3 fruit fly cellular contexts compared by ENCODE assay signal in the genomic region with DNA sequence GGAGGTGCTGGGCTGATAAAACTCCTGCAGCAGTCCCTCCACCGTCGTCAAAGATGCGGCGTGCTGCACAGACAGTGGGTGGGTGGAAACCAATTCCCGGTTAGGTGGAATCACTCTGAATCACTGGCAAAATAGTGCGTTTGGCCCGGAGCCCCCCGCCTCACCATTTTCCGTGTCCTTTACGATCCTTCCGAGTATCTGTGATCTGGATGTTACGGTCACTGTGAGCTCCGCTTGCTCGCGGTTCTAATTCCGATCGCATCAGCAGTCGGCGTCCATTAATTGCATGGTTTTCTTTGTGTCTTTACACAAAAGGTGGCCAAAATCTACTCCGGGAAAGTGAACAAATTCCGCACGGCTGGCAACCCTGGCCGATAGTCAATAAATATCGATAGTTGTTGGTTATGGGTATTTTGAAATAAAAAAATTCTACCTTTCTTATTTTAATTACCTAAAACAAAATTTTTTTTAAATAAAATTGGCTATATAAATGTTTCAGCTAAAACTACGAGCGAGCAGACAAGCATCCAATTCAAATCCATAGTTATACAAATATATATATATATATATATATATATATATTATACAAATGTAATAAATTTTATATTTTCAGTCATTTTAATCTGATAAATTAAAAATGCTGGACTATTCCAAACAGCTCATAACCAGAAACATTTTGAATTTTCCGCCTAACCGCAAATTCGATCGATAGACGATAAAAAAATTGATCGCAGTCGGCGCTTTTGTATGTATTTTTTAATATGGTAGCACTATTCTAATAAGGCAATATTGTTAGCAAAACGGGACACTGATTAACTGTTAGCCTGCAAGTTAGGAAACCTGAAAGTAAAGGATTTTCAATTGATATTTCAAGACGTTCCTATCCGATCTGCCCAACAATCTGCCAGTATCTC.
TF ChIP-seq lines count a peak whose summit lies in the region.

A gene (minus strand): TSS at position 350 of the 914 bp plus-strand sequence.
A gene (plus strand): TSS at position 755 of the 914 bp plus-strand sequence.

TF ChIP-seq in whole organism, adult, 20 proteins besides CTCF, POLR2A, EP300 and RAD21 (continued from another document):
- no peak for TF ChIP-seq cnc (optimal IDR thresholded peaks at IDR 0.05; lab: Kevin White, UChicago)
- peak; percentile 85 for TF ChIP-seq CG14711 (tag; optimal IDR thresholded peaks at IDR 0.05; lab: Kevin White, UChicago)
- TF ChIP-seq Hr96 (GFP tag; optimal IDR thresholded peaks at IDR 0.05; lab: Kevin White, UChicago), result no peak

TF ChIP-seq in whole organism, embryonic, 481 proteins besides CTCF, POLR2A, EP300 and RAD21 (continued from another document and continues in another):
- TF ChIP-seq CG4820 (GFP tag; optimal IDR thresholded peaks at IDR 0.05; lab: Kevin White, UChicago), result no peak
- TF ChIP-seq fu2 (GFP tag; optimal IDR thresholded peaks at IDR 0.05; lab: Kevin White, UChicago), result no peak
- TF ChIP-seq Hey (tag; optimal IDR thresholded peaks at IDR 0.05; lab: Kevin White, UChicago), result no peak
- TF ChIP-seq CG17912 (GFP tag; optimal IDR thresholded peaks at IDR 0.05; lab: Kevin White, UChicago), result no peak
- peak; percentile 31; the same call in 1 of the 2 replicates for TF ChIP-seq HLH3B (GFP tag; IDR thresholded peaks at IDR 0.05; lab: Robert Waterston, UW)
- no peak for TF ChIP-seq scrt (GFP tag; optimal IDR thresholded peaks at IDR 0.05; lab: Kevin White, UChicago)
- TF ChIP-seq org-1 (GFP tag; optimal IDR thresholded peaks at IDR 0.05; lab: Kevin White, UChicago), result no peak
- TF ChIP-seq Sin3A (optimal IDR thresholded peaks at IDR 0.05; lab: Kevin White, UChicago), result no peak
- no peak for TF ChIP-seq h (optimal IDR thresholded peaks at IDR 0.05; lab: Kevin White, UChicago)
- no peak for TF ChIP-seq disco-r (GFP tag; optimal IDR thresholded peaks at IDR 0.05; lab: Kevin White, UChicago)
- no peak for TF ChIP-seq CG6254 (GFP tag; optimal IDR thresholded peaks at IDR 0.05; lab: Kevin White, UChicago)
- peak; percentile 72 for TF ChIP-seq CG9932 (GFP tag; IDR thresholded peaks at IDR 0.05; lab: Robert Waterston, UW)
- no peak for TF ChIP-seq CG1024 (GFP tag; IDR thresholded peaks at IDR 0.05; lab: Robert Waterston, UW)
- TF ChIP-seq CG13624 (GFP tag; optimal IDR thresholded peaks at IDR 0.05; lab: Kevin White, UChicago), result no peak
- no peak for TF ChIP-seq ap (GFP tag; IDR thresholded peaks at IDR 0.05; lab: Robert Waterston, UW)
- no peak for TF ChIP-seq MTF-1 (GFP tag; optimal IDR thresholded peaks at IDR 0.05; lab: Kevin White, UChicago; ENCODE audit: borderline replicate concordance)
- no peak for TF ChIP-seq nau (GFP tag; optimal IDR thresholded peaks at IDR 0.05; lab: Kevin White, UChicago)
- no peak for TF ChIP-seq Hmx (GFP tag; optimal IDR thresholded peaks at IDR 0.05; lab: Kevin White, UChicago)
- TF ChIP-seq repo (GFP tag; optimal IDR thresholded peaks at IDR 0.05; lab: Kevin White, UChicago), result no peak
- TF ChIP-seq Ptx1 (GFP tag; IDR thresholded peaks at IDR 0.05; lab: Robert Waterston, UW), result no peak; the same call in 1 of the 2 replicates
- TF ChIP-seq CG3163 (GFP tag; optimal IDR thresholded peaks at IDR 0.05; lab: Kevin White, UChicago), result no peak
- no peak for TF ChIP-seq CG3726 (GFP tag; IDR thresholded peaks at IDR 0.05; lab: Robert Waterston, UW)
- TF ChIP-seq sob (GFP tag; IDR thresholded peaks at IDR 0.05; lab: Robert Waterston, UW), result 0 out of 2 replicates have a peak, but pooled peaks have one; percentile 43
- no peak for TF ChIP-seq Camta (GFP tag; optimal IDR thresholded peaks at IDR 0.05; lab: Kevin White, UChicago)
- no peak for TF ChIP-seq HmgZ (tag; optimal IDR thresholded peaks at IDR 0.05; lab: Kevin White, UChicago)
- no peak for TF ChIP-seq tgo (GFP tag; IDR thresholded peaks at IDR 0.05; lab: Robert Waterston, UW)
- peak; percentile 49; the same call in 1 of the 2 replicates for TF ChIP-seq inv (GFP tag; IDR thresholded peaks at IDR 0.05; lab: Robert Waterston, UW; ENCODE audit: partially characterized antibody)
- no peak for TF ChIP-seq Hr51 (GFP tag; optimal IDR thresholded peaks at IDR 0.05; lab: Kevin White, UChicago)
- no peak for TF ChIP-seq ara (GFP tag; IDR thresholded peaks at IDR 0.05; lab: Robert Waterston, UW)
- TF ChIP-seq CG2889 (GFP tag; IDR thresholded peaks at IDR 0.05; lab: Robert Waterston, UW), result no peak
- TF ChIP-seq Ada2b (GFP tag; IDR thresholded peaks at IDR 0.05; lab: Robert Waterston, UW), result peak; percentile 39
- TF ChIP-seq Gug (GFP tag; IDR thresholded peaks at IDR 0.05; lab: Robert Waterston, UW), result no peak
- TF ChIP-seq ERR (GFP tag; optimal IDR thresholded peaks at IDR 0.05; lab: Kevin White, UChicago), result no peak
- TF ChIP-seq CG13894 (tag; optimal IDR thresholded peaks at IDR 0.05; lab: Kevin White, UChicago), result no peak
- TF ChIP-seq CG7786 (GFP tag; optimal IDR thresholded peaks at IDR 0.05; lab: Kevin White, UChicago), result no peak
- TF ChIP-seq E2f2 (GFP tag; IDR thresholded peaks at IDR 0.05; lab: Robert Waterston, UW), result peak; percentile 78
- no peak for TF ChIP-seq lab (GFP tag; optimal IDR thresholded peaks at IDR 0.05; lab: Kevin White, UChicago)
- TF ChIP-seq CG2116 (GFP tag; optimal IDR thresholded peaks at IDR 0.05; lab: Kevin White, UChicago), result no peak
- TF ChIP-seq CG1603 (tag; optimal IDR thresholded peaks at IDR 0.05; lab: Kevin White, UChicago), result no peak
- no peak for TF ChIP-seq CG1647 (GFP tag; optimal IDR thresholded peaks at IDR 0.05; lab: Kevin White, UChicago)
- no peak for TF ChIP-seq bab2 (GFP tag; optimal IDR thresholded peaks at IDR 0.05; lab: Kevin White, UChicago)
- TF ChIP-seq CG5953 (GFP tag; IDR thresholded peaks at IDR 0.05; lab: Robert Waterston, UW), result no peak
- TF ChIP-seq danr (GFP tag; IDR thresholded peaks at IDR 0.05; lab: Robert Waterston, UW), result no peak
- TF ChIP-seq Sox102F (GFP tag; optimal IDR thresholded peaks at IDR 0.05; lab: Kevin White, UChicago), result no peak
- TF ChIP-seq zfh1 (GFP tag; IDR thresholded peaks at IDR 0.05; lab: Robert Waterston, UW), result 0 out of 3 replicates have a peak, but pooled peaks have one; percentile 30
- TF ChIP-seq Oli (tag; optimal IDR thresholded peaks at IDR 0.05; lab: Kevin White, UChicago), result peak; percentile 20
- no peak for TF ChIP-seq pho (GFP tag; optimal IDR thresholded peaks at IDR 0.05; lab: Kevin White, UChicago)
- no peak for TF ChIP-seq CG18476 (GFP tag; optimal IDR thresholded peaks at IDR 0.05; lab: Kevin White, UChicago)
- no peak for TF ChIP-seq CG14667 (GFP tag; IDR thresholded peaks at IDR 0.05; lab: Robert Waterston, UW)
- TF ChIP-seq shn (GFP tag; optimal IDR thresholded peaks at IDR 0.05; lab: Kevin White, UChicago), result no peak
- no peak for TF ChIP-seq Ravus (GFP tag; IDR thresholded peaks at IDR 0.05; lab: Robert Waterston, UW)
- peak; percentile 5 for TF ChIP-seq tin (GFP tag; optimal IDR thresholded peaks at IDR 0.05; lab: Kevin White, UChicago)
- no peak for TF ChIP-seq Spps (tag; optimal IDR thresholded peaks at IDR 0.05; lab: Kevin White, UChicago)
- TF ChIP-seq bbx (GFP tag; IDR thresholded peaks at IDR 0.05; lab: Robert Waterston, UW; ENCODE audit: partially characterized antibody), result peak; percentile 56
- no peak for TF ChIP-seq Meics (GFP tag; optimal IDR thresholded peaks at IDR 0.05; lab: Kevin White, UChicago)
- TF ChIP-seq lmd (GFP tag; IDR thresholded peaks at IDR 0.05; lab: Robert Waterston, UW), result peak; percentile 28; the same call in 1 of the 2 replicates
- TF ChIP-seq CG6791 (GFP tag; IDR thresholded peaks at IDR 0.05; lab: Robert Waterston, UW; ENCODE audit: partially characterized antibody), result peak; percentile 54; the same call in 2 of the 3 replicates
- no peak for TF ChIP-seq CG15479 (GFP tag; optimal IDR thresholded peaks at IDR 0.05; lab: Kevin White, UChicago)
- TF ChIP-seq ab (GFP tag; optimal IDR thresholded peaks at IDR 0.05; lab: Kevin White, UChicago), result no peak

TF ChIP-seq in whole organism, prepupa, 60 proteins besides CTCF, POLR2A, EP300 and RAD21 (continued from another document):
- TF ChIP-seq CG1621 (tag; optimal IDR thresholded peaks at IDR 0.05; lab: Kevin White, UChicago) (peak; percentile 95), Gug (GFP tag; IDR thresholded peaks at IDR 0.05; lab: Robert Waterston, UW) (no peak), CG6163 (GFP tag; IDR thresholded peaks at IDR 0.05; lab: Robert Waterston, UW) (0 out of 3 replicates have a peak, but pooled peaks have one; percentile 29), CG6792 (GFP tag; optimal IDR thresholded peaks at IDR 0.05; lab: Kevin White, UChicago) (peak; percentile 19), acj6 (GFP tag; optimal IDR thresholded peaks at IDR 0.05; lab: Kevin White, UChicago) (no peak), Ets21C (GFP tag; optimal IDR thresholded peaks at IDR 0.05; lab: Kevin White, UChicago) (no peak), CG6854 (GFP tag; optimal IDR thresholded peaks at IDR 0.05; lab: Kevin White, UChicago) (no peak), Sox102F (GFP tag; optimal IDR thresholded peaks at IDR 0.05; lab: Kevin White, UChicago) (no peak), vri (GFP tag; optimal IDR thresholded peaks at IDR 0.05; lab: Kevin White, UChicago) (no peak), eg (GFP tag; IDR thresholded peaks at IDR 0.05; lab: Robert Waterston, UW) (peak; percentile 52; the same call in 2 of the 3 replicates), Hr4 (GFP tag; optimal IDR thresholded peaks at IDR 0.05; lab: Kevin White, UChicago) (no peak), CG11294 (GFP tag; IDR thresholded peaks at IDR 0.05; lab: Robert Waterston, UW) (no peak), ss (GFP tag; optimal IDR thresholded peaks at IDR 0.05; lab: Kevin White, UChicago) (no peak), Ets96B (tag; optimal IDR thresholded peaks at IDR 0.05; lab: Kevin White, UChicago) (no peak), CG10631 (GFP tag; optimal IDR thresholded peaks at IDR 0.05; lab: Kevin White, UChicago) (peak; percentile 55), salr (GFP tag; optimal IDR thresholded peaks at IDR 0.05; lab: Kevin White, UChicago) (no peak), fd59A (GFP tag; optimal IDR thresholded peaks at IDR 0.05; lab: Kevin White, UChicago) (no peak), CG3032 (tag; optimal IDR thresholded peaks at IDR 0.05; lab: Kevin White, UChicago) (peak; percentile 34), CG15336 (GFP tag; IDR thresholded peaks at IDR 0.05; lab: Robert Waterston, UW) (peak; percentile 48; the same call in 1 of the 2 replicates), CG4318 (GFP tag; optimal IDR thresholded peaks at IDR 0.05; lab: Kevin White, UChicago) (no peak), Eip93F (GFP tag; optimal IDR thresholded peaks at IDR 0.05; lab: Kevin White, UChicago) (no peak), Smox (GFP tag; optimal IDR thresholded peaks at IDR 0.05; lab: Kevin White, UChicago) (no peak), Lpt (GFP tag; optimal IDR thresholded peaks at IDR 0.05; lab: Kevin White, UChicago) (no peak), fkh (GFP tag; optimal IDR thresholded peaks at IDR 0.05; lab: Kevin White, UChicago) (no peak), CG34406 (GFP tag; optimal IDR thresholded peaks at IDR 0.05; lab: Kevin White, UChicago) (peak; percentile 30), Blimp-1 (GFP tag; optimal IDR thresholded peaks at IDR 0.05; lab: Kevin White, UChicago) (no peak), cyc (GFP tag; optimal IDR thresholded peaks at IDR 0.05; lab: Kevin White, UChicago) (no peak), lz (GFP tag; optimal IDR thresholded peaks at IDR 0.05; lab: Kevin White, UChicago) (peak; percentile 23), CG31627 (GFP tag; optimal IDR thresholded peaks at IDR 0.05; lab: Kevin White, UChicago) (peak; percentile 1)
